Fruit fly (Drosophila melanogaster) whole organism, embryonic: ENCODE data around the gene mRpS7.

Experiments used
- Ada2b ChIP-seq: fragments of 200-800 bp; sonication (Bioruptor generic); IDR thresholded peaks from 2 replicates; pipeline ENCODE4 v1.3.6; 2022; ENCODE audit warnings: missing biosample characterization, missing genetic modification characterization
- CG10209 ChIP-seq: fragments of 200-800 bp; sonication (Bioruptor generic); optimal IDR thresholded peaks from 3 replicates; lab custom pipeline; 2017; ENCODE audit warnings: missing biosample characterization, mild to moderate bottlenecking, missing genetic modification characterization, missing genetic modification reagents
- CG10462 ChIP-seq: fragments of 200-800 bp; sonication (Bioruptor generic); optimal IDR thresholded peaks from 2 replicates; lab custom pipeline; 2016; ENCODE audit warnings: missing biosample characterization, missing genetic modification characterization
- CG12155 ChIP-seq: fragments of 200-800 bp; sonication (Bioruptor generic); optimal IDR thresholded peaks from 3 replicates; lab custom pipeline; 2016; ENCODE audit warnings: missing biosample characterization, missing genetic modification characterization
- CG12659 ChIP-seq: fragments of 200-800 bp; sonication (Bioruptor generic); optimal IDR thresholded peaks from 3 replicates; lab custom pipeline; 2017; ENCODE audit warnings: mild to moderate bottlenecking, missing biosample characterization, missing genetic modification reagents, missing genetic modification characterization
- CG14710 ChIP-seq: fragments of 200-800 bp; sonication (Bioruptor generic); optimal IDR thresholded peaks from 3 replicates; lab custom pipeline; 2019; ENCODE audit warnings: missing biosample characterization, mild to moderate bottlenecking, missing genetic modification characterization, moderate library complexity
- CG1603 ChIP-seq: fragments of 200-800 bp; sonication (Bioruptor generic); optimal IDR thresholded peaks from 2 replicates; lab custom pipeline; 2019; ENCODE audit warnings: missing biosample characterization, mild to moderate bottlenecking, missing genetic modification characterization, moderate library complexity
- CG1647 ChIP-seq: fragments of 200-800 bp; sonication (Bioruptor generic); optimal IDR thresholded peaks from 3 replicates; lab custom pipeline; 2016; ENCODE audit warnings: missing biosample characterization, missing genetic modification characterization
- CG18011 ChIP-seq: fragments of 200-800 bp; sonication (Bioruptor generic); optimal IDR thresholded peaks from 2 replicates; lab custom pipeline; 2017; ENCODE audit warnings: missing biosample characterization, missing genetic modification characterization, mild to moderate bottlenecking, moderate library complexity, missing genotype
- CG18262 ChIP-seq: fragments of 200-800 bp; optimal IDR thresholded peaks from 3 replicates; lab custom pipeline; 2019; ENCODE audit warnings: missing biosample characterization, mild to moderate bottlenecking, missing genetic modification characterization, moderate library complexity
- CG2202 ChIP-seq: fragments of 200-800 bp; sonication (Bioruptor generic); optimal IDR thresholded peaks from 2 replicates; lab custom pipeline; 2018; ENCODE audit warnings: missing biosample characterization, mild to moderate bottlenecking, missing genetic modification characterization
- CG2875 ChIP-seq: fragments of 200-800 bp; sonication (Bioruptor generic); optimal IDR thresholded peaks from 2 replicates; lab custom pipeline; 2017; ENCODE audit warnings: missing biosample characterization, mild to moderate bottlenecking, missing genetic modification characterization, missing genetic modification reagents
- CG32772 ChIP-seq: fragments of 200-800 bp; sonication (Bioruptor generic); IDR thresholded peaks from 2 replicates; pipeline ENCODE4 v1.3.6; 2022; ENCODE audit warnings: missing biosample characterization, missing genetic modification characterization
- CG4854 ChIP-seq: fragments of 200-800 bp; sonication (Bioruptor generic); optimal IDR thresholded peaks from 2 replicates; lab custom pipeline; 2016; ENCODE audit warnings: missing biosample characterization, missing genetic modification characterization, inconsistent platforms
- CG6689 ChIP-seq: fragments of 200-800 bp; sonication (Bioruptor generic); IDR thresholded peaks from 2 replicates; pipeline ENCODE4 v1.3.6; 2022; ENCODE audit warnings: missing biosample characterization, missing genetic modification characterization
- CG7556 ChIP-seq: fragments of 200-800 bp; sonication (Bioruptor generic); optimal IDR thresholded peaks from 2 replicates; lab custom pipeline; 2017; ENCODE audit warnings: missing biosample characterization, mild to moderate bottlenecking, missing genetic modification characterization
- CG8359 ChIP-seq: fragments of 200-800 bp; sonication (Bioruptor generic); optimal IDR thresholded peaks from 2 replicates; lab custom pipeline; 2017; ENCODE audit warnings: missing biosample characterization, mild to moderate bottlenecking, missing genetic modification characterization, borderline replicate concordance
- CG9437 ChIP-seq: fragments of 200-800 bp; sonication (Bioruptor generic); optimal IDR thresholded peaks from 2 replicates; lab custom pipeline; 2018; ENCODE audit warnings: missing biosample characterization, mild to moderate bottlenecking, missing genetic modification characterization
- Dad ChIP-seq: fragments of 200-800 bp; sonication (Bioruptor generic); optimal IDR thresholded peaks from 3 replicates; lab custom pipeline; 2016; ENCODE audit warnings: missing biosample characterization, missing genetic modification characterization
- Doc3 ChIP-seq: fragments of 200-800 bp; sonication (Bioruptor generic); IDR thresholded peaks from 3 replicates; pipeline ENCODE4 v1.3.6; 2022; ENCODE audit warnings: missing biosample characterization, missing genetic modification characterization; ENCODE audit not compliant: partially characterized antibody
- H15 ChIP-seq: fragments of 200-800 bp; sonication (Bioruptor generic); IDR thresholded peaks from 3 replicates; pipeline ENCODE4 v1.3.6; 2022; ENCODE audit warnings: missing biosample characterization, missing genetic modification characterization
- HHEX ChIP-seq: fragments of 200-800 bp; sonication (Bioruptor generic); optimal IDR thresholded peaks from 3 replicates; lab custom pipeline; 2017; ENCODE audit warnings: missing biosample characterization, mild to moderate bottlenecking, missing genetic modification characterization, missing genetic modification reagents
- Kr ChIP-seq: fragments of 200-800 bp; sonication (Bioruptor generic); optimal IDR thresholded peaks from 2 replicates; lab custom pipeline; 2017; ENCODE audit warnings: missing biosample characterization, mild to moderate bottlenecking, missing genetic modification characterization
- Mes4 ChIP-seq: fragments of 200-800 bp; sonication (Bioruptor generic); optimal IDR thresholded peaks from 2 replicates; lab custom pipeline; 2016; ENCODE audit warnings: missing biosample characterization, missing genetic modification characterization
- Scr ChIP-seq: fragments of 200-800 bp; sonication (Bioruptor generic); IDR thresholded peaks from 2 replicates; pipeline ENCODE4 v1.3.6; 2022; ENCODE audit warnings: missing biosample characterization, missing genetic modification characterization; ENCODE audit not compliant: partially characterized antibody
- Side ChIP-seq: fragments of 200-800 bp; sonication (Bioruptor generic); optimal IDR thresholded peaks from 2 replicates; lab custom pipeline; 2016; ENCODE audit warnings: missing biosample characterization, missing genetic modification characterization
- Ssrp ChIP-seq: fragments of 200-800 bp; sonication (Bioruptor generic); optimal IDR thresholded peaks from 2 replicates; lab custom pipeline; 2018; ENCODE audit warnings: missing biosample characterization, mild to moderate bottlenecking, missing genetic modification characterization, moderate library complexity
- bbx ChIP-seq: fragments of 200-800 bp; sonication (Bioruptor generic); IDR thresholded peaks from 2 replicates; pipeline ENCODE4 v1.3.6; 2022; ENCODE audit warnings: missing biosample characterization, missing genetic modification characterization; ENCODE audit not compliant: partially characterized antibody
- caup ChIP-seq: fragments of 200-800 bp; sonication (Bioruptor generic); optimal IDR thresholded peaks from 3 replicates; lab custom pipeline; 2017; ENCODE audit warnings: missing biosample characterization, mild to moderate bottlenecking, missing genetic modification characterization, moderate library complexity; ENCODE audit not compliant: severe bottlenecking
- chif ChIP-seq, 2 experiments: fragments of 200-800 bp; sonication (Bioruptor generic); optimal IDR thresholded peaks; 3 replicates each; lab custom pipeline; 2016; ENCODE audit warnings: missing biosample characterization in 2 of 2, missing genetic modification characterization in 2 of 2
- crp ChIP-seq, 2 experiments: fragments of 200-800 bp; sonication (Bioruptor generic); optimal IDR thresholded peaks; 2 replicates in 1 of 2; 3 replicates in 1 of 2; lab custom pipeline; 2017; ENCODE audit warnings: missing biosample characterization in 2 of 2, missing genetic modification characterization in 2 of 2, mild to moderate bottlenecking in 1 of 2, moderate library complexity in 1 of 2
- cwo ChIP-seq: fragments of 200-800 bp; sonication (Bioruptor generic); optimal IDR thresholded peaks from 3 replicates; lab custom pipeline; 2017; ENCODE audit warnings: missing biosample characterization, missing genetic modification characterization, mild to moderate bottlenecking, moderate library complexity, missing genetic modification reagents
- gem ChIP-seq: fragments of 200-800 bp; sonication (Bioruptor generic); optimal IDR thresholded peaks from 2 replicates; lab custom pipeline; 2019; ENCODE audit warnings: missing biosample characterization, mild to moderate bottlenecking, missing genetic modification characterization, moderate library complexity
- gro ChIP-seq: fragments of 200-800 bp; sonication (Bioruptor generic); optimal IDR thresholded peaks from 2 replicates; lab custom pipeline; 2016; ENCODE audit warnings: missing biosample characterization, missing genetic modification characterization
- insv ChIP-seq, 2 experiments: fragments of 200-800 bp; sonication (Bioruptor generic); optimal IDR thresholded peaks; 3 replicates each; lab custom pipeline; 2016 to 2018; ENCODE audit warnings: missing biosample characterization in 2 of 2, missing genetic modification characterization in 2 of 2
- kah ChIP-seq: fragments of 200-800 bp; sonication (Bioruptor generic); optimal IDR thresholded peaks from 2 replicates; lab custom pipeline; 2018; ENCODE audit warnings: missing biosample characterization, mild to moderate bottlenecking, missing genetic modification characterization
- ken ChIP-seq: fragments of 200-800 bp; sonication (Bioruptor generic); IDR thresholded peaks from 3 replicates; pipeline ENCODE4 v1.3.6; 2022; ENCODE audit warnings: missing biosample characterization, missing genetic modification characterization
- nmo ChIP-seq: fragments of 200-800 bp; sonication (Bioruptor generic); optimal IDR thresholded peaks from 2 replicates; lab custom pipeline; 2018; ENCODE audit warnings: missing biosample characterization, mild to moderate bottlenecking, missing genetic modification characterization, moderate library complexity
- pfk ChIP-seq: fragments of 200-800 bp; sonication (Bioruptor generic); optimal IDR thresholded peaks from 2 replicates; lab custom pipeline; 2018; ENCODE audit warnings: missing biosample characterization, mild to moderate bottlenecking, missing genetic modification characterization, moderate library complexity
- pho ChIP-seq: fragments of 200-800 bp; sonication (Bioruptor generic); optimal IDR thresholded peaks from 2 replicates; lab custom pipeline; 2016; ENCODE audit warnings: missing biosample characterization, missing genetic modification characterization
- phol ChIP-seq: fragments of 200-800 bp; sonication (Bioruptor generic); optimal IDR thresholded peaks from 3 replicates; lab custom pipeline; 2018; ENCODE audit warnings: missing biosample characterization, mild to moderate bottlenecking, missing genetic modification characterization, moderate library complexity
- psq ChIP-seq: fragments of 200-800 bp; sonication (Bioruptor generic); optimal IDR thresholded peaks from 2 replicates; lab custom pipeline; 2017; ENCODE audit warnings: missing biosample characterization, missing genetic modification characterization
- stwl ChIP-seq: fragments of 200-800 bp; sonication (Bioruptor generic); optimal IDR thresholded peaks from 3 replicates; lab custom pipeline; 2018; ENCODE audit warnings: missing biosample characterization, mild to moderate bottlenecking, missing genetic modification characterization, moderate library complexity
- trem ChIP-seq: fragments of 200-800 bp; optimal IDR thresholded peaks from 3 replicates; lab custom pipeline; 2019; ENCODE audit warnings: missing biosample characterization, mild to moderate bottlenecking, missing genetic modification characterization, moderate library complexity
- tx ChIP-seq: fragments of 200-800 bp; sonication (Bioruptor generic); optimal IDR thresholded peaks from 2 replicates; lab custom pipeline; 2016; ENCODE audit warnings: missing biosample characterization, missing genetic modification characterization
- usp ChIP-seq: fragments of >200 bp; optimal IDR thresholded peaks from 2 replicates; lab custom pipeline; 2017; ENCODE audit warnings: missing biosample characterization, missing genetic modification characterization
- zen2 ChIP-seq: fragments of 200-800 bp; sonication (Bioruptor generic); IDR thresholded peaks from 3 replicates; pipeline ENCODE4 v1.3.6; 2022; ENCODE audit warnings: missing biosample characterization, missing genetic modification characterization; ENCODE audit not compliant: partially characterized antibody
- zf30C ChIP-seq: fragments of 200-800 bp; sonication (Bioruptor generic); optimal IDR thresholded peaks from 3 replicates; lab custom pipeline; 2018; ENCODE audit warnings: missing biosample characterization, mild to moderate bottlenecking, missing genetic modification characterization
- zfh1 ChIP-seq: fragments of 200-800 bp; sonication (Bioruptor generic); IDR thresholded peaks from 3 replicates; pipeline ENCODE4 v1.3.6; 2022; ENCODE audit warnings: missing biosample characterization, missing genetic modification characterization

Gene mRpS7

dm6 chr2L:10435606-10436160 is 49.2 kb downstream of the mRpS7 start, which contains the start of the genes TBC1D16 and holn1 (continued):
- TF ChIP-seq Doc3 (GFP tag; lab: Robert Waterston, UW) (peak; percentile 27; the same call in 1 of the 3 replicates), bbx (GFP tag; lab: Robert Waterston, UW) (peak; percentile 30; the same call in 1 of the 2 replicates), CG1647 (GFP tag; lab: Kevin White, UChicago) (no peak), nmo (GFP tag; lab: Kevin White, UChicago) (peak; percentile 15), CG2875 (GFP tag; lab: Kevin White, UChicago) (no peak), CG14710 (tag; lab: Kevin White, UChicago) (peak; percentile 37), stwl (tag; lab: Kevin White, UChicago) (peak; percentile 44), CG9437 (GFP tag; lab: Kevin White, UChicago) (no peak), Scr (peak; percentile 71), Ada2b (GFP tag; lab: Robert Waterston, UW) (no peak), cwo (GFP tag; lab: Kevin White, UChicago) (no peak), usp (GFP tag; lab: Kevin White, UChicago) (no peak), crp (GFP tag; optimal IDR thresholded peaks at IDR 0.05; lab: Kevin White, UChicago) (peak in 1 of 2 experiments; percentile 20), zen2 (peak; percentile 5; the same call in 1 of the 3 replicates), CG10462 (no peak), ken (GFP tag; lab: Robert Waterston, UW) (no peak), pfk (GFP tag; lab: Kevin White, UChicago) (peak; percentile 90), CG18011 (GFP tag; lab: Kevin White, UChicago) (no peak), Dad (GFP tag; lab: Kevin White, UChicago) (no peak), CG8359 (GFP tag; lab: Kevin White, UChicago) (no peak), caup (GFP tag; lab: Kevin White, UChicago) (no peak), Ssrp (no peak), gro (no peak), CG4854 (no peak), Mes4 (no peak), kah (no peak), psq (GFP tag; lab: Kevin White, UChicago) (no peak), zfh1 (GFP tag; lab: Robert Waterston, UW) (no peak), CG6689 (GFP tag; lab: Robert Waterston, UW) (no peak), zf30C (no peak), trem (tag; lab: Kevin White, UChicago) (peak; percentile 35), pho (GFP tag; lab: Kevin White, UChicago) (no peak), CG12155 (GFP tag; lab: Kevin White, UChicago) (no peak), HHEX (GFP tag; lab: Kevin White, UChicago) (no peak), chif (GFP tag; optimal IDR thresholded peaks at IDR 0.05; lab: Kevin White, UChicago) (no peak), CG12659 (GFP tag; lab: Kevin White, UChicago) (peak; percentile 37), tx (GFP tag; lab: Kevin White, UChicago) (no peak), CG32772 (GFP tag; lab: Robert Waterston, UW) (no peak), CG7556 (GFP tag; lab: Kevin White, UChicago) (no peak), CG1603 (tag; lab: Kevin White, UChicago) (peak; percentile 8), phol (tag; lab: Kevin White, UChicago) (peak; percentile 5), CG10209 (GFP tag; lab: Kevin White, UChicago) (no peak), CG2202 (tag; lab: Kevin White, UChicago) (no peak), gem (tag; lab: Kevin White, UChicago) (no peak), Kr (GFP tag; lab: Kevin White, UChicago) (no peak), CG18262 (tag; lab: Kevin White, UChicago) (peak; percentile 29), H15 (no peak), insv (GFP tag; optimal IDR thresholded peaks at IDR 0.05; lab: Kevin White, UChicago) (no peak), Side (GFP tag; lab: Kevin White, UChicago) (no peak)
